Worm (Caenorhabditis elegans): Measurements from ENCODE around the gene ebp-3.

ebp-3 gene

DNA sequence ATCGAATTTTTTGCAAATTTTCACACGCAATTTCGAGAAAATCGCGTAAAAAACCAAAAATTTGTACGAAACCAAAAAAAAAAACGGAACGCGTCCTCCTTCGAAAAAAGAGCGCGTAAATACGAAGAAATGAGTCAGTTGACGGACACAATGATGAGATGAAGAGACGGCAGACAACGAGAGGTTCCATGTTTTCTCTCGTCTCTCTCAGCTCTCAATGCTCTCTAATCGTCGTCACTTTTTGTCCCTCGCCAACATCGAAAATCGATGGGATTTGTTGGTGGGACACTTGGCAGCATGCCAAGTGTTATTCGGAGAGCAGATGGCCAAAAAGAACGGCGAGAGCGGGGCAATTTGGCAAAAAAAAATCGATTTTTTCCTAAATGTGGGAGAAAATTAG lies 23.4 kb downstream of the ebp-3 start (continued):
- TF ChIP-seq nhr-41 (GFP tag; IDR thresholded peaks at IDR 0.05) (no peak), T20F7.1 (GFP tag; optimal IDR thresholded peaks at IDR 0.05) (peak; percentile 25), nhr-28 (tag; optimal IDR thresholded peaks at IDR 0.05) (peak; percentile 68), lin-39 (tag; optimal IDR thresholded peaks at IDR 0.05) (no peak), hlh-11 (tag; optimal IDR thresholded peaks at IDR 0.05) (peak; percentile 82), F44E2.7 (GFP tag; IDR thresholded peaks at IDR 0.05) (no peak), D1046.2 (GFP tag; IDR thresholded peaks at IDR 0.05) (no peak)

ce11 chrV:18081857-18082256 lies 26.1 kb downstream of the ebp-3 start, which contains the start of gene nova-1:
TSS of gene nova-1 (minus strand) at chrV:18081957.
- no peak for TF ChIP-seq ztf-7 (tag; optimal IDR thresholded peaks at IDR 0.05)
- TF ChIP-seq saeg-2 (GFP tag; IDR thresholded peaks at IDR 0.05), result no peak
- no peak for TF ChIP-seq pqm-1 (tag; optimal IDR thresholded peaks at IDR 0.05)
- no peak for TF ChIP-seq zfp-3 (GFP tag; conservative IDR thresholded peaks at IDR 0.05)
- TF ChIP-seq F26F4.8 (GFP tag; conservative IDR thresholded peaks at IDR 0.05), result no peak
- TF ChIP-seq hlh-11 (tag; optimal IDR thresholded peaks at IDR 0.05), result no peak
- no peak for TF ChIP-seq snpc-1.2 (GFP tag; IDR thresholded peaks at IDR 0.05)
- TF ChIP-seq tag-97 (GFP tag; IDR thresholded peaks at IDR 0.05), result no peak

ce11 chrV:18085150-18085833 lies 29.5 kb downstream of the ebp-3 start, which contains the start of gene fbxa-106:
TSS of gene fbxa-106 (minus strand) at chrV:18085200.
- TF ChIP-seq unc-130 (GFP tag; optimal IDR thresholded peaks at IDR 0.05) (peak; percentile 13), dmd-8 (GFP tag; IDR thresholded peaks at IDR 0.05) (0 out of 2 replicates have a peak, but pooled peaks have one; percentile 20), ctbp-1 (GFP tag; IDR thresholded peaks at IDR 0.05) (0 out of 2 replicates have a peak, but pooled peaks have one; percentile 37), Y105C5A.15 (GFP tag; IDR thresholded peaks at IDR 0.05) (no peak), lin-38 (GFP tag; IDR thresholded peaks at IDR 0.05) (peak; percentile 75), arid-1 (GFP tag; conservative IDR thresholded peaks at IDR 0.05) (0 out of 2 replicates have a peak, but pooled peaks have one; percentile 32), mdt-29 (GFP tag; IDR thresholded peaks at IDR 0.05) (no peak), F49E8.2 (tag; optimal IDR thresholded peaks at IDR 0.05; ENCODE audit: borderline replicate concordance) (peak; percentile 72)

ce11 chrV:18086174-18086661 lies 30.4 kb downstream of the ebp-3 start, which contains the start of gene Y59A8B.12:
TSS of gene Y59A8B.12 (minus strand) at chrV:18086224.
- TF ChIP-seq php-3 (GFP tag; IDR thresholded peaks at IDR 0.05), result no peak

DNA sequence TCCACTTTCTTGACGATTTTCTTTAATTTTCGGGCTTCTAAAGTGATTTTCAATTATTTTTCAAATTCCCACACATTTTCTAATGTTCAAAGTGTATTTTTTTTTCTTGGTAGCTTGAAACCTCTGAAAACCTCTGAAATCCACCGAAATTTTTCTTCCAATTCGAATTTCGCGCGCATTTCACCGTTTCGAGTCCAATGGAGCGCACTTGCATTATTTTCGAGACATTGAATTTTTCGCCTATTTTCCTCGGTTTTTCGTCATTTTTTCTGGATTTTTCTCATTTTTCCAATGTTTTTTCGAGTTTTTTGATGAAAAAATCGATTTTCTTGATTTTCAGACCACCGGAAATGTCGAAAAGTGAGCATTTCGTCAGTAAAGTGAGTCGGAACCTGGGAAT lies 31.0 kb downstream of the ebp-3 start, which contains the start of gene slr-2:
slr-2 (plus strand) TSS at position 341 of the 400 bp plus-strand sequence.
- TF ChIP-seq zag-1 (tag; optimal IDR thresholded peaks at IDR 0.05) (no peak), jun-1 (tag; optimal IDR thresholded peaks at IDR 0.05) (no peak), tag-97 (GFP tag; IDR thresholded peaks at IDR 0.05) (no peak), dpl-1 (GFP tag; optimal IDR thresholded peaks at IDR 0.05) (peak; percentile 95), rbr-2 (tag; optimal IDR thresholded peaks at IDR 0.05) (no peak), T26A8.4 (GFP tag; IDR thresholded peaks at IDR 0.05) (no peak), dmd-6 (GFP tag; IDR thresholded peaks at IDR 0.05) (no peak), F10B5.3 (tag; optimal IDR thresholded peaks at IDR 0.05) (no peak), nhr-42 (GFP tag; IDR thresholded peaks at IDR 0.05) (no peak), php-3 (GFP tag; IDR thresholded peaks at IDR 0.05) (no peak), skn-1 (tag; optimal IDR thresholded peaks at IDR 0.05) (no peak), zip-11 (GFP tag; IDR thresholded peaks at IDR 0.05) (no peak), nhr-111 (GFP tag; optimal IDR thresholded peaks at IDR 0.05) (no peak), cey-2 (tag; optimal IDR thresholded peaks at IDR 0.05; ENCODE audit: borderline replicate concordance, insufficient read depth) (no peak), lin-38 (GFP tag; IDR thresholded peaks at IDR 0.05) (peak; percentile 96), pha-4 (GFP tag; IDR thresholded peaks at IDR 0.05) (no peak), pha-4 (tag; optimal IDR thresholded peaks at IDR 0.05) (no peak), spr-3 (GFP tag; optimal IDR thresholded peaks at IDR 0.05) (no peak), hmg-1.1 (GFP tag; IDR thresholded peaks at IDR 0.05) (peak; percentile 51; the same call in 1 of the 2 replicates), ceh-44 (GFP tag; IDR thresholded peaks at IDR 0.05) (no peak), mep-1 (tag; optimal IDR thresholded peaks at IDR 0.05) (peak; percentile 45), set-16 (GFP tag; IDR thresholded peaks at IDR 0.05) (no peak), lin-39 (tag; optimal IDR thresholded peaks at IDR 0.05) (no peak), D1046.2 (GFP tag; IDR thresholded peaks at IDR 0.05) (no peak), zfp-2 (tag; optimal IDR thresholded peaks at IDR 0.05) (no peak), dmd-8 (GFP tag; IDR thresholded peaks at IDR 0.05) (no peak)
